Fruit fly (Drosophila melanogaster): Measurements from ENCODE around the gene gudu.

The gudu gene

dm6 chr2L:7434737-7435356, 46.5 kb downstream of the gudu start (continued):
- TF ChIP-seq pan (optimal IDR thresholded peaks at IDR 0.05), result no peak
- peak in 1 of 2 experiments; percentile 55 for TF ChIP-seq pan (GFP tag; optimal IDR thresholded peaks at IDR 0.05 in 1 of 2, IDR thresholded peaks at IDR 0.05 in 1 of 2)
- peak; percentile 45 for TF ChIP-seq Dek (tag; optimal IDR thresholded peaks at IDR 0.05)
- TF ChIP-seq vfl (GFP tag; optimal IDR thresholded peaks at IDR 0.05), result no peak
- TF ChIP-seq dmrt11E (tag; optimal IDR thresholded peaks at IDR 0.05), result no peak
- no peak for TF ChIP-seq fu2 (GFP tag; optimal IDR thresholded peaks at IDR 0.05)
- TF ChIP-seq CG13424 (tag; optimal IDR thresholded peaks at IDR 0.05), result peak; percentile 43
- TF ChIP-seq fd96Cb (tag; optimal IDR thresholded peaks at IDR 0.05), result no peak
- no peak for TF ChIP-seq bab2 (GFP tag; optimal IDR thresholded peaks at IDR 0.05)
- no peak for TF ChIP-seq CG1647 (GFP tag; optimal IDR thresholded peaks at IDR 0.05)
- no peak for TF ChIP-seq Spps (tag; optimal IDR thresholded peaks at IDR 0.05)
- no peak for TF ChIP-seq eyg (GFP tag; optimal IDR thresholded peaks at IDR 0.05)
- TF ChIP-seq CG18764 (GFP tag; optimal IDR thresholded peaks at IDR 0.05), result no peak
- peak; percentile 35; the same call in 1 of the 2 replicates for TF ChIP-seq E2f2 (GFP tag; IDR thresholded peaks at IDR 0.05)
- no peak for TF ChIP-seq CG10321 (GFP tag; IDR thresholded peaks at IDR 0.05)
- TF ChIP-seq amos (GFP tag; IDR thresholded peaks at IDR 0.05; ENCODE audit: partially characterized antibody), result no peak
- peak; percentile 67 for TF ChIP-seq CG18599 (GFP tag; optimal IDR thresholded peaks at IDR 0.05)
- TF ChIP-seq CG12659 (GFP tag; optimal IDR thresholded peaks at IDR 0.05), result peak; percentile 0
- TF ChIP-seq odd (GFP tag; optimal IDR thresholded peaks at IDR 0.05), result no peak
- TF ChIP-seq CG7839 (tag; optimal IDR thresholded peaks at IDR 0.05), result peak; percentile 42
- no peak for TF ChIP-seq CG18262 (tag; optimal IDR thresholded peaks at IDR 0.05)
- no peak for TF ChIP-seq Sry-β (GFP tag; optimal IDR thresholded peaks at IDR 0.05)
- TF ChIP-seq CG13894 (tag; optimal IDR thresholded peaks at IDR 0.05), result peak; percentile 55
- peak; percentile 48; the same call in 1 of the 2 replicates for TF ChIP-seq CG1024 (GFP tag; IDR thresholded peaks at IDR 0.05)
- TF ChIP-seq fd102C (GFP tag; optimal IDR thresholded peaks at IDR 0.05), result no peak
- TF ChIP-seq CG15696 (tag; optimal IDR thresholded peaks at IDR 0.05), result no peak
- no peak for TF ChIP-seq z (GFP tag; IDR thresholded peaks at IDR 0.05)
- TF ChIP-seq zfh1 (GFP tag; IDR thresholded peaks at IDR 0.05), result no peak
- TF ChIP-seq CG3995 (GFP tag; optimal IDR thresholded peaks at IDR 0.05), result no peak
- peak; percentile 5; the same call in 1 of the 3 replicates for TF ChIP-seq ken (GFP tag; IDR thresholded peaks at IDR 0.05)
- 0 out of 2 replicates have a peak, but pooled peaks have one; percentile 67 for TF ChIP-seq wdn (GFP tag; IDR thresholded peaks at IDR 0.05)
- TF ChIP-seq Sox102F (GFP tag; optimal IDR thresholded peaks at IDR 0.05), result peak; percentile 28
- peak; percentile 14 for TF ChIP-seq caup (GFP tag; optimal IDR thresholded peaks at IDR 0.05; ENCODE audit: severe bottlenecking)
- TF ChIP-seq Hr39 (optimal IDR thresholded peaks at IDR 0.05), result no peak
- TF ChIP-seq dysf (GFP tag; IDR thresholded peaks at IDR 0.05), result peak; percentile 67
- no peak for TF ChIP-seq Optix (GFP tag; IDR thresholded peaks at IDR 0.05)
- no peak for TF ChIP-seq Med (GFP tag)
- no peak for TF ChIP-seq Ssrp (tag; optimal IDR thresholded peaks at IDR 0.05)
- TF ChIP-seq Poxn (GFP tag; IDR thresholded peaks at IDR 0.05), result peak; percentile 54; the same call in 1 of the 2 replicates
- peak; percentile 35 for TF ChIP-seq H2.0 (GFP tag; IDR thresholded peaks at IDR 0.05)
- TF ChIP-seq CG33213 (GFP tag; optimal IDR thresholded peaks at IDR 0.05), result no peak
- TF ChIP-seq CG8478 (optimal IDR thresholded peaks at IDR 0.05), result no peak
- no peak for TF ChIP-seq chif (GFP tag; optimal IDR thresholded peaks at IDR 0.05)
- TF ChIP-seq eve (GFP tag; optimal IDR thresholded peaks at IDR 0.05), result no peak
- TF ChIP-seq E2f1 (GFP tag; IDR thresholded peaks at IDR 0.05), result peak; percentile 51; the same call in 1 of the 2 replicates
- no peak for TF ChIP-seq CG15514 (GFP tag; optimal IDR thresholded peaks at IDR 0.05)
- no peak for TF ChIP-seq Adf1 (GFP tag; IDR thresholded peaks at IDR 0.05)
- peak; percentile 63 for TF ChIP-seq CG6854 (GFP tag; optimal IDR thresholded peaks at IDR 0.05)
- peak; percentile 40 for TF ChIP-seq CG32772 (GFP tag; IDR thresholded peaks at IDR 0.05)
- no peak for TF ChIP-seq CG16779 (GFP tag; IDR thresholded peaks at IDR 0.05)
- TF ChIP-seq scrt (GFP tag; optimal IDR thresholded peaks at IDR 0.05), result no peak

Measured in whole organism, embryonic.